Worm (Caenorhabditis elegans): ENCODE results near the gene F56A8.4.

- TF ChIP-seq zag-1 (tag; optimal IDR thresholded peaks at IDR 0.05) (no peak), nhr-28 (tag; optimal IDR thresholded peaks at IDR 0.05) (no peak), aly-2 (tag; optimal IDR thresholded peaks at IDR 0.05) (no peak), elt-1 (tag; optimal IDR thresholded peaks at IDR 0.05) (no peak), fos-1 (tag; optimal IDR thresholded peaks at IDR 0.05) (no peak), nfya-1 (tag; optimal IDR thresholded peaks at IDR 0.05; ENCODE audit: insufficient read depth) (no peak), pqm-1 (tag; optimal IDR thresholded peaks at IDR 0.05) (no peak), nhr-77 (tag; optimal IDR thresholded peaks at IDR 0.05) (no peak), egl-27 (tag; optimal IDR thresholded peaks at IDR 0.05) (no peak), mdl-1 (tag; optimal IDR thresholded peaks at IDR 0.05) (no peak)
Measured at ce11 chrIII:13314636-13315035, 51.5 kb downstream of the F56A8.4 start.
